Fruit fly (Drosophila melanogaster) whole organism, adult: ENCODE measurements around the gene CG3529.

Experiments
- CG12768 ChIP-seq: fragments of 200-800 bp; sonication (Bioruptor generic); optimal IDR thresholded peaks from 2 replicates; lab custom pipeline; 2017; ENCODE audit warnings: missing biosample characterization, missing genetic modification characterization, mild to moderate bottlenecking, moderate library complexity, missing genetic modification reagents
- CG7101 ChIP-seq: fragments of 200-800 bp; sonication (Bioruptor generic); optimal IDR thresholded peaks from 2 replicates; lab custom pipeline; 2018; ENCODE audit warnings: missing biosample characterization, mild to moderate bottlenecking, missing genetic modification characterization, moderate library complexity
- Crg-1 ChIP-seq: fragments of 200-800 bp; sonication (Bioruptor generic); optimal IDR thresholded peaks from 2 replicates; lab custom pipeline; 2016; ENCODE audit warnings: missing biosample characterization, missing genetic modification characterization
- cic ChIP-seq: fragments of 200-800 bp; sonication (Bioruptor generic); optimal IDR thresholded peaks from 2 replicates; lab custom pipeline; 2017; ENCODE audit warnings: missing biosample characterization, mild to moderate bottlenecking, missing genetic modification characterization, moderate library complexity
- kay ChIP-seq: fragments of 200-800 bp; sonication (Bioruptor generic); peaks from one replicate; lab custom pipeline; 2016; ENCODE audit warnings: missing biosample characterization, missing genetic modification characterization, borderline replicate concordance
- tj ChIP-seq: fragments of 200-800 bp; sonication (Bioruptor generic); optimal IDR thresholded peaks from 3 replicates; lab custom pipeline; 2017; ENCODE audit warnings: missing biosample characterization, mild to moderate bottlenecking, missing genetic modification characterization, moderate library complexity

DNA sequence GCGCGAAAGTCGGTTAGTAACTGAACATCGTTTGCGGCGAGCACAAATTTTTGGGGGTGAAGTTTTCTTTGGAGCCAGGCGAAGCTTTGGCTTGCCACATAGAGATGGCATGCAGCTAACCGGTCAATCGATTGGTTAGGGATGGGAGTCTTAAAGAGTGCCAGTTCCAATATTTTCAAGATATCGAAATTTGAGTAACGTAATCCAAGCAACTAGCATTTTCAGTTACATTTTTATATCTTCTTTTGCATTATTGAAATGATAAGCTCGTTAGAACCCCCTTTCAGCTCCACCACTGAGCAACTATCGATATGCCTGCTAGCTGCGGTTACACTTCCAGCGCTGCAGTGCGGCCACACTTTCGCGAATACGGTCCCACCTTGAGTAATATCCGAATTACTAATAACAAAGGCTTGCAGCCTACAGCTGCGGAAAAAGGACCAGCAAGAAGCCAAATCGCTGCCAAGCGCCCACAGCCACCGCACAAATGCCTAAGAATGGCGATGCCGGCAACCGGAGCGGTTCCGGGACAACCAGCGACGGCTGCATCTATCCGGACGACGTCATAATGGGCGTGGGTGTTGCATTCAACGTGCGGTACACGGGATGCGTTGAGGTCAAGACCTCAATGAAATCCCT, 19.9 kb upstream of the CG3529 start, which contains the start of the genes Atat and Shc:
- TF ChIP-seq Crg-1 (peak; percentile 99), cic (GFP tag; lab: Kevin White, UChicago) (peak; percentile 89), kay (GFP tag; lab: Kevin White, UChicago) (peak; percentile 97), CG12768 (GFP tag; lab: Kevin White, UChicago) (peak; percentile 99), tj (GFP tag; lab: Kevin White, UChicago) (peak; percentile 89), CG7101 (peak; percentile 99)
